Fruit fly (Drosophila melanogaster) whole organism, wandering third instar larva: ENCODE data around the gene Acph-1.

Experiments
- foxo ChIP-seq, 2 experiments: fragments of 200-800 bp; sonication (Bioruptor generic); optimal IDR thresholded peaks; 2 replicates in 1 of 2; 3 replicates in 1 of 2; lab custom pipeline; 2016 to 2017; ENCODE audit warnings: missing biosample characterization in 2 of 2, missing genetic modification characterization in 2 of 2
- fru ChIP-seq: fragments of 200-800 bp; sonication (Bioruptor generic); optimal IDR thresholded peaks from 3 replicates; lab custom pipeline; 2016; ENCODE audit warnings: missing biosample characterization, mild to moderate bottlenecking, missing genetic modification characterization
- pan ChIP-seq: fragments of >200 bp; optimal IDR thresholded peaks from 2 replicates; lab custom pipeline; 2017

dm6 chr3R:29993134-29993533 lies at the start of gene Acph-1:
- TF ChIP-seq pan (lab: Kevin White, UChicago) (no peak), fru (GFP tag; lab: Kevin White, UChicago) (no peak), foxo (GFP tag; optimal IDR thresholded peaks at IDR 0.05; lab: Kevin White, UChicago) (no peak)
